Worm (Caenorhabditis elegans) whole organism, late embryonic: Measurements from ENCODE around the gene F54F2.9.

Experiments used
- fax-1 ChIP-seq: sonication (generic microtip); optimal IDR thresholded peaks from 2 replicates; lab custom pipeline; 2016; ENCODE audit warnings: missing genotype, missing genetic modification characterization, missing compliant biosample characterization
- pax-1 ChIP-seq: fragments of 150-350 bp; optimal IDR thresholded peaks from 2 replicates; lab custom pipeline; 2014; ENCODE audit warnings: missing biosample characterization, missing genetic modification characterization

DNA sequence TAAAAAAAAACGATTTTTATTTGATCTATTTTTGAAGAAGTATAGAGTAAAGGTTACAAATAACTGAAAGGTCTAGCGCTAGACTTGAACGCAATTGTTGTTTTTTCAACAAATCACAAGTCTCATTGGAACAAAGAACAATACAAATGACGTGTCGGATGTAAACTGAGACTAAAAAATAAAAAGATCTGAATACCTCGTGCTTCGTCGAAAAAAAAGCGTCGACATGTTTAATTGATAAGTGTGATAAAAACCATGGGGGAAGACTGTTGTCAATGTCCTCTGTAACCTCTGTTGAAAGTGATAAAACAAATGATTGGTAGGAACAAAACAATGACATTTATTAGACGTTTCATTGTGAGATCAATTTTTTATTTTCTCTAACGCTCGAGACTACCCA lies 44.3 kb downstream of the F54F2.9 start:
- no peak for TF ChIP-seq pax-1
- no peak for TF ChIP-seq fax-1
